Fruit fly (Drosophila melanogaster): ENCODE data around the gene Fcp3C.

Gene Fcp3C

DNA sequence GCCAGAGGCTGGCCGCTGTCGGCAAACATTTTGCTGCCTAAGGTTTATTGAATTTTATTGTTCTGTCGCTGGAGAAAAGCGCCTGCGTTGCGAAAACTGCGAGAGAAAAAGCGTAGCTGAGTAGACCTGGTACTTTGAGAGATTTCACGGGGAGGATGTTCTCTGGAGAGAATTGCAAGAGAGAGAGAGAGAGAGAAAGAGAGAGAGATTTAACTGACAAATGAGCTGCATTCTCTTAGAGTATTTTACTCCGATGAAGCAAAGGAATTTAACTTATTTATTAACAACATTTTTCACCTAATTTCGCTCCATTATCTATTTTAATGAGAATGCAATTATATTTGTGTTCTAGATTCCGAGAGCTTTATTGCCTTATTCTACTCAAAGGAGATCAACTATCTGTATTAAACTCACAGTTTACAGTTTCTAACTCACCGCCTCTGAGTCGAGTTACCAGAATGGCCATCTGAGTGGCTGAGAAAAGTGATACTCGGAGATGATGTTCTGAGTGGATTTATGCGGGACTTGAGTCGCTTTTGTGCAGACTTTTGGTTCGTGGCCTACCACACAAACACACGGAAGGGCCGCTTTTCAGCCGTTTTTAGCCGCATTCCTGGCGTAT is 16.7 kb upstream of the Fcp3C start:
- TF ChIP-seq Dif (GFP tag; optimal IDR thresholded peaks at IDR 0.05; ENCODE audit: partially characterized antibody) (peak; percentile 4), Sp1 (GFP tag; optimal IDR thresholded peaks at IDR 0.05) (no peak)

DNA sequence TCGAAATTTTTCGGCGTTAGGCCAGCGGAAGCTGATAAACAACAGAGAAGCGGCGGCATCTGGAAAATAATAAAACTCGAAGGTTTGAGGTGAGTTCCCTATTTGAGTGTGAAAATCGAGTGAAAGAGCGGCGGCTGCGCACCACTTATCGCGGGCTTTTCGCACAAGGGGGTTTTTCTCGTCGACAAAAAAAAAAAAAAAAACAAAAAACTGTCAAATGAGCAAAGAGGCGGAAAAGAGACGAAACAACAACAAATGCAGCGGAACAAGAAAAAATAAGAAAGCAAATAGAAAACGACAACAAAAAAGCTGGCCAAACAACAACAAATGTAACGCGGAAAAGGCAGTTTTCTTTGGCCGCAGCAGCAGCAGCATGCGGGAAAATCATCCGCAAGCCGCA is 15.4 kb upstream of the Fcp3C start:
- TF ChIP-seq Rel (GFP tag; optimal IDR thresholded peaks at IDR 0.05) (no peak), Rel (tag; optimal IDR thresholded peaks at IDR 0.05) (peak; percentile 10), tai (GFP tag; optimal IDR thresholded peaks at IDR 0.05) (no peak)

DNA sequence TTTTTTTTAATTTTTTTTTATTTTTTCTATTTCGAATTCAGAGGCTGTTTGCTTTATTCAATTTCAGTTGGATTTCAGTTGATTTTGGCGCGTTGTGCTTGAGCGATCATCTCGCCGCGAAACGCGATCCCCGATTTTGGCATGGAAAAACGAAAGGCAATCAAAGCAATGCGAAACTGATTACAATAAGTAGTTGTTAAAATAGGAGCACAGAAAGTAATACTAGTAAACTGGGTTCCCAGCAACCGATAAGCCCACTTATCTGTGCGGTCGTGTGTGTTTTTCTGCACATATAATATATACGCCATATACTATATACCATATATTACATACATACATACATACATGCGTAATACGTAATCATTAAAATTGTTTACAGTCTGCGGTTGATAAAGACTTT is 14.9 kb upstream of the Fcp3C start:
- no peak for TF ChIP-seq woc (GFP tag; optimal IDR thresholded peaks at IDR 0.05)
- TF ChIP-seq GATAd (GFP tag; optimal IDR thresholded peaks at IDR 0.05): no peak
- no peak for TF ChIP-seq CrebA (GFP tag; optimal IDR thresholded peaks at IDR 0.05; ENCODE audit: borderline replicate concordance)
- TF ChIP-seq br (GFP tag; optimal IDR thresholded peaks at IDR 0.05): no peak
- TF ChIP-seq Myc (optimal IDR thresholded peaks at IDR 0.05): no peak
- no peak for TF ChIP-seq Hr83 (GFP tag; optimal IDR thresholded peaks at IDR 0.05; ENCODE audit: poor library complexity, severe bottlenecking)
- no peak for TF ChIP-seq Abd-B (GFP tag; optimal IDR thresholded peaks at IDR 0.05)
- no peak for TF ChIP-seq Hr78 (GFP tag; optimal IDR thresholded peaks at IDR 0.05)
- no peak for TF ChIP-seq N (GFP tag; optimal IDR thresholded peaks at IDR 0.05)
- no peak for TF ChIP-seq foxo (GFP tag; optimal IDR thresholded peaks at IDR 0.05)
- TF ChIP-seq jim (GFP tag; optimal IDR thresholded peaks at IDR 0.05): no peak
- no peak for TF ChIP-seq sage (GFP tag; optimal IDR thresholded peaks at IDR 0.05)
- TF ChIP-seq ey (GFP tag; optimal IDR thresholded peaks at IDR 0.05): no peak
- no peak for TF ChIP-seq dmrt93B (GFP tag; optimal IDR thresholded peaks at IDR 0.05)

DNA sequence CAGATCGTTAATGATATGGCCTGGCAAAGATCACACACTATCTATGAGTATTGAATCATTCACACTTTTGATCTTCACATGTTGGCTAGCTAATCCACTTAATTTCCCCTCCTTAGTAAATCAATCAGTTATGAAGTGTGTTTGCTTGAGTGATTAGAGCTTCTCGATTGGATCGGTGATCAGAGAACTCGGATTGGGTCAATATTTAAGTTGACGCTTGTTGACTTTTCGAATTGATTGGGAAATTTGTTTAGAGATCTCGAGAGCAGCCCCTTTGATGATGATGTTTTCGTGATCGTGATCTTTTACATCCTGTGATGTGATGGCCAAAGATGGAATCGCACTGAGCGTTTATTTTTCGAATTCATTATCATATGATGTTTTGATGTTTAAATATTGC is 14.1 kb upstream of the Fcp3C start:
- TF ChIP-seq CG32264 (GFP tag; optimal IDR thresholded peaks at IDR 0.05) (no peak), dl (GFP tag; optimal IDR thresholded peaks at IDR 0.05; ENCODE audit: insufficient read depth in 1 of 2, partially characterized antibody in 2 of 2) (no peak), HLH106 (tag; optimal IDR thresholded peaks at IDR 0.05) (no peak), brk (GFP tag; optimal IDR thresholded peaks at IDR 0.05) (no peak), sv (GFP tag; optimal IDR thresholded peaks at IDR 0.05) (no peak), OdsH (GFP tag; optimal IDR thresholded peaks at IDR 0.05) (no peak), dsf (GFP tag; optimal IDR thresholded peaks at IDR 0.05; ENCODE audit: borderline replicate concordance) (no peak), GATAd (GFP tag; optimal IDR thresholded peaks at IDR 0.05) (no peak), foxo (GFP tag; optimal IDR thresholded peaks at IDR 0.05) (no peak), h (GFP tag; optimal IDR thresholded peaks at IDR 0.05) (no peak), ey (GFP tag; optimal IDR thresholded peaks at IDR 0.05) (no peak), Jra (GFP tag; optimal IDR thresholded peaks at IDR 0.05) (no peak), lola (GFP tag; optimal IDR thresholded peaks at IDR 0.05) (no peak), usp (GFP tag; optimal IDR thresholded peaks at IDR 0.05) (no peak)

DNA sequence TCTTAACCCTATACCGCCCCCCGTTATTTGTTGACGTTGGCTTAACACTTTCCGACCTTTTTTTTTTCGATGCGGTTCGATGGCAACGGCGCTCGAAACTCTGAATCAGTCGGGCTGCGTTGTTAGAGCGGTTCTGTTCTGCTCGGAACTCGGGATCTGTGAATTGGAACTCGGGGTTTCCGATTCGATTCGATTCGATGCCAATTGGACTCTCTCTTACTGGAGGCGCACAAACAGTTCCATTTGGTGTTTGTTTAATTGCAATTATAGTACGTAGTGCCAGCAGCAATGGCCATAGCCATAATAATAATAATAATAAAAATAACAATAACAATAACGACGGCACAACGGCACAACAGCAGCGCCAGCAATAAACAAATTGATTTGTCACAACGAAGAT is 13.3 kb upstream of the Fcp3C start:
- no peak for TF ChIP-seq Mio (GFP tag; optimal IDR thresholded peaks at IDR 0.05)
- no peak for TF ChIP-seq CrebA (GFP tag; optimal IDR thresholded peaks at IDR 0.05; ENCODE audit: borderline replicate concordance)
- no peak for TF ChIP-seq br (GFP tag; optimal IDR thresholded peaks at IDR 0.05)
- no peak for TF ChIP-seq CG9705 (GFP tag; optimal IDR thresholded peaks at IDR 0.05)
- TF ChIP-seq dl (GFP tag; optimal IDR thresholded peaks at IDR 0.05; ENCODE audit: insufficient read depth in 1 of 2, partially characterized antibody in 2 of 2): no peak
- no peak for TF ChIP-seq Jra (GFP tag; optimal IDR thresholded peaks at IDR 0.05)
- TF ChIP-seq jim (GFP tag; optimal IDR thresholded peaks at IDR 0.05): no peak

DNA sequence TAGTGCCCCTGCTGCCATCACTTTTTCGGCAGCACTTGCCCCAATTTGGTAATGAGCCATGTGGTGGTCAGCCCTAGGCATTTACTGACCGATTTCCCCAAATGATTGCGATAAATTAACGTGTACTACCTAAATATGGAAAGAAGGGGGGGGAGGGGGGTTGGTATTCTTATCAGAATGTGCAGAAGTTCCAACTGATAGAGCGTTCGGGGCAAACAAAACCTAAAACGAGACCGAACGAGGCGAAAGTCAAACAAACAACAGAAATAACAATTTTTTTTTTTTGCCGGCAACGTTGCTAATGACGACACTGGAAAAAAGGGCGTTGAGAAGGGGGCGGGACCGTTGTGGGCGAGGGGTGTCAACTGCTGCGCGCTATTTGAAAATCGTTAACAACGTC is 12.3 kb upstream of the Fcp3C start:
- no peak for TF ChIP-seq Abd-B (GFP tag; optimal IDR thresholded peaks at IDR 0.05)
- no peak for TF ChIP-seq foxo (GFP tag; optimal IDR thresholded peaks at IDR 0.05)
- TF ChIP-seq HLH106 (tag; optimal IDR thresholded peaks at IDR 0.05): no peak
- TF ChIP-seq Myc (optimal IDR thresholded peaks at IDR 0.05): no peak
